Fruit fly (Drosophila melanogaster): Measurements from ENCODE around the gene CG7341.

CG7341 gene

dm6 chr3L:18064632-18065482 is 47.9 kb upstream of the CG7341 start, which contains the start of gene Eip75B (continued):
- TF ChIP-seq peb (GFP tag; IDR thresholded peaks at IDR 0.05): no peak
- peak; percentile 65 for TF ChIP-seq yki (optimal IDR thresholded peaks at IDR 0.05)
- no peak for TF ChIP-seq CG18619 (GFP tag; optimal IDR thresholded peaks at IDR 0.05)
- TF ChIP-seq Chrac-16 (GFP tag; optimal IDR thresholded peaks at IDR 0.05): peak; percentile 7
- no peak for TF ChIP-seq CG14860 (GFP tag; IDR thresholded peaks at IDR 0.05; ENCODE audit: partially characterized antibody)
- TF ChIP-seq CG3407 (GFP tag; optimal IDR thresholded peaks at IDR 0.05): peak; percentile 15
- TF ChIP-seq CG9215 (GFP tag; IDR thresholded peaks at IDR 0.05): no peak
- no peak for TF ChIP-seq CG17568 (GFP tag; optimal IDR thresholded peaks at IDR 0.05)
- TF ChIP-seq bbx (GFP tag; IDR thresholded peaks at IDR 0.05; ENCODE audit: partially characterized antibody): no peak
- no peak for TF ChIP-seq crp (GFP tag; optimal IDR thresholded peaks at IDR 0.05)
- no peak for TF ChIP-seq Hr3 (GFP tag; optimal IDR thresholded peaks at IDR 0.05)
- TF ChIP-seq slou (GFP tag; optimal IDR thresholded peaks at IDR 0.05): no peak
- no peak for TF ChIP-seq Doc2 (GFP tag; IDR thresholded peaks at IDR 0.05)
- TF ChIP-seq jing (GFP tag; optimal IDR thresholded peaks at IDR 0.05): no peak
- no peak for TF ChIP-seq gsb (GFP tag; IDR thresholded peaks at IDR 0.05)
- TF ChIP-seq hth (optimal IDR thresholded peaks at IDR 0.05): no peak
- no peak for TF ChIP-seq inv (GFP tag; IDR thresholded peaks at IDR 0.05; ENCODE audit: partially characterized antibody)
- TF ChIP-seq CG12236 (GFP tag; optimal IDR thresholded peaks at IDR 0.05): no peak
- no peak for TF ChIP-seq B-H2 (GFP tag; optimal IDR thresholded peaks at IDR 0.05)
- TF ChIP-seq CG7928 (GFP tag; optimal IDR thresholded peaks at IDR 0.05): no peak
- no peak for TF ChIP-seq Lhr (GFP tag; optimal IDR thresholded peaks at IDR 0.05)
- TF ChIP-seq eyg (GFP tag; optimal IDR thresholded peaks at IDR 0.05): no peak
- no peak for TF ChIP-seq danr (GFP tag; IDR thresholded peaks at IDR 0.05)
- TF ChIP-seq CG33557 (GFP tag; optimal IDR thresholded peaks at IDR 0.05): peak; percentile 2
- TF ChIP-seq al (GFP tag; IDR thresholded peaks at IDR 0.05): no peak
- no peak for TF ChIP-seq Taf1 (GFP tag; IDR thresholded peaks at IDR 0.05)
- no peak for TF ChIP-seq NFAT (GFP tag; IDR thresholded peaks at IDR 0.05)
- no peak for TF ChIP-seq MESR4 (GFP tag; optimal IDR thresholded peaks at IDR 0.05)
- no peak for TF ChIP-seq ash1 (GFP tag; optimal IDR thresholded peaks at IDR 0.05)
- TF ChIP-seq CG3163 (GFP tag; optimal IDR thresholded peaks at IDR 0.05): peak; percentile 12
- no peak for TF ChIP-seq CG10565 (GFP tag; optimal IDR thresholded peaks at IDR 0.05)
- no peak for TF ChIP-seq CG18011 (GFP tag; optimal IDR thresholded peaks at IDR 0.05)
- TF ChIP-seq bsh (GFP tag; optimal IDR thresholded peaks at IDR 0.05): peak in 1 of 2 experiments; percentile 37
- no peak for TF ChIP-seq CG14050 (GFP tag; IDR thresholded peaks at IDR 0.05)
- no peak for TF ChIP-seq ci (GFP tag; IDR thresholded peaks at IDR 0.05)
- TF ChIP-seq grau (tag; optimal IDR thresholded peaks at IDR 0.05): peak; percentile 84
- TF ChIP-seq CG17328 (GFP tag; IDR thresholded peaks at IDR 0.05): no peak
- no peak for TF ChIP-seq Ssrp (tag; optimal IDR thresholded peaks at IDR 0.05)
- no peak for TF ChIP-seq phol (tag; optimal IDR thresholded peaks at IDR 0.05)
- TF ChIP-seq ap (GFP tag; IDR thresholded peaks at IDR 0.05): no peak
- TF ChIP-seq CG8089 (GFP tag; optimal IDR thresholded peaks at IDR 0.05): no peak
- TF ChIP-seq HLH3B (GFP tag; IDR thresholded peaks at IDR 0.05): no peak

All from whole organism, embryonic.